Worm (Caenorhabditis elegans): Measurements from ENCODE around the gene ceh-58.

DNA sequence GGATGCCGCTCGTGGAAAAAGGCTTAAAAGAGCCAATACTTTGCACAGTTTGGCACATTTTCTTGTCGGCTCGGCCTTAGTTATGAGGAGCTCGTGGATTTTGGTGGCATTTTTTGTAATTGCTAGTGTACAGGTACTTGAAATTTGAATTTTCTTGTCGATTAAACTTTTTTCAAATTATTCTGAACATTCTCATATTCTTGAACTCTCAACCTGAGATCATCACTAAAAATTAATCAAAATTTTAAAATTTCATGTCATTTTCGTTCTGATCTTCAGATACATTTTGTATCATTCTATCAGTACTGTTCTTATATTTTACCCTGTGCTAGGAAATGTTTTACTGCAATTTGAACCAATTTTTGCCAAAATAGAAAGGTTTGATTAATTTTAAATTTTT is 48.0 kb downstream of the ceh-58 start, which contains the start of gene idpp-4:
- TF ChIP-seq snpc-4 (tag; optimal IDR thresholded peaks at IDR 0.05) (no peak), unc-39 (tag; optimal IDR thresholded peaks at IDR 0.05) (no peak)
